Worm (Caenorhabditis elegans) whole organism, dauer: ENCODE results near the gene Y42H9AR.4.

Source experiments
- unc-62 ChIP-seq: sonication (generic microtip); optimal IDR thresholded peaks from 2 replicates; lab custom pipeline; 2017; ENCODE audit warnings: missing biosample characterization, missing genetic modification reagents, missing genetic modification characterization

Gene Y42H9AR.4

ce11 chrIV:8112187-8112586 lies at the start of gene Y42H9AR.4:
TSS of gene Y42H9AR.4 (minus strand) at chrIV:8112218.
- TF ChIP-seq unc-62 = no peak

DNA sequence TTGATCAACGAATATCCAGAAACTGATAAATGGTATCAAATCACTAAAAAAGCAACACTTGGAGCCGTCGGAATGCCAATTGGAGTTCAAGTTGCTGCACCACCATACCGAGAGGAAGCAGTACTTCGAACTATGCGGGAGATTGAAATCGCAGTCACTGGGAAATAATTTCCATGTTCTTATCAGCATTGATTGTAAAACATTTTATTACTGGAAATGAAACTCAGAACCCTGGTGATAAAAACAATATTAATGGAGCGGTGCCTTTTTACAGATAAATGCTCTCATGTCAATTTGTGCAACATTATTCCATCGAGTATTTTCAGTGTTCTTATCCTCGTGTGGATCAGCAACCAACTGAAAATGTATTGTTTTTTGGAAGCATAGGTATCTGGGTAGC lies 49.8 kb upstream of the Y42H9AR.4 start:
- TF ChIP-seq unc-62 = no peak

ce11 chrIV:8159995-8160394 lies 48.0 kb upstream of the Y42H9AR.4 start:
- no peak for TF ChIP-seq unc-62

DNA sequence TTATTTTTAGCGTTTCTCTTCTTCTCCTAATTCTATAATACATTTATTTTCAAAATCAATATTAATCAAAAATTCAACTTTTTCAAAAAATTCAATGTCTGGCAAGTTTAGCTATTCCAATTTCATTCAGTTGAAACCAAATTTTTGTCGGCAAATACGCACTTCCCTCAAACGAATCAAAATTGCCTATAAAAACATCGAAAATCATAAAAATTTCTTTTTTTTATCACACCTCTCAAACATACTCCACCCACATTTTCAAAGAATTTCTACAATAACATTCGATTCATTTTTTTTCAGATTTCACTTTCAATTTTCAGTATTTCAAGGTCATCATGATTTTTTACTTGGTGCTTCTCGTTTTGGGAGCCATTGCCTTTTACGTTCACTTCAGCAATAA lies 47.1 kb upstream of the Y42H9AR.4 start, which contains the start of gene faah-1:
faah-1 (plus strand) TSS at position 301 of the 400 bp plus-strand sequence.
- TF ChIP-seq unc-62 = no peak

DNA sequence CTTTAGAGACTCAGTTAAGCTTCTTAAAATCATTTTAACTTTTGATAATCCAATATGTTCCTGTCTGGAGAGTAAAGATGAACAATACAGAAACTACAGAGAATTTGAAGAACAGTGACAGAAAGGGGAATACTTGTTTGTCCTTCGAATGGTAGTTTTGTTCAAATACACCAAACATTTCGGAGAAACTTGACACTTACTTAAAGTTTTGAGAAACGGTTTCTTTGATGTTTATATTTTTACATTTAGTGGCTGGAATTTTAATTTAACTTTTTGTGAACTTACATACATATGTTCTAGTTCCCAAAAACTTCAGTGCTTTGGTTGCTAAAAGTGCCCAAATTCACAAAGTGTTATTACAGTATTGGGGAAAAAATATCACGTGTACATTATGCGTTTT lies 45.1 kb upstream of the Y42H9AR.4 start, which contains the start of gene B0218.5:
B0218.5 (minus strand) TSS at position 101 of the 400 bp plus-strand sequence.
- TF ChIP-seq unc-62 = no peak

ce11 chrIV:8154966-8155365 lies 42.9 kb upstream of the Y42H9AR.4 start:
- TF ChIP-seq unc-62 = no peak

ce11 chrIV:8153163-8153562 lies 41.1 kb upstream of the Y42H9AR.4 start:
- no peak for TF ChIP-seq unc-62

DNA sequence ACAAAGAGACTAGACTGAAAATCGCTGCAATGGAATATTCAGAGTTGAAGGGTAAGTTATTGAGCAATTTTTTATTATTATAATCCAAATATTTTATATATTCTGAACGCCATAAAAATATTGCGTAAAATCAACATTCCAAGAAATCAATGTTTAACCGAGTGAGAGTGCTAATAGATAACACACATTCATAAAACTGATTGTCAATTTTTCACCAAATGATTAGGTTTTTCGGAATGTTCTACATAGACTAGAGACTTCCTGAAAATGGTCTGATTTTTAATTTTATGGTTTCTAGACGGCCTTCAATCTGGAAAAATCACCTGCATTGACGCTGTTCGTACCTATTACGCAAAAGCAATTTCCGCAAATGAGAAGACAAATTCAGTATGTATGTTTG lies 40.7 kb upstream of the Y42H9AR.4 start:
- no peak for TF ChIP-seq unc-62

- no peak for TF ChIP-seq unc-62
Observed at ce11 chrIV:8152145-8152544, 40.1 kb upstream of the Y42H9AR.4 start, which contains the start of gene faah-2. TSS of gene faah-2 (plus strand) at chrIV:8152445.

DNA sequence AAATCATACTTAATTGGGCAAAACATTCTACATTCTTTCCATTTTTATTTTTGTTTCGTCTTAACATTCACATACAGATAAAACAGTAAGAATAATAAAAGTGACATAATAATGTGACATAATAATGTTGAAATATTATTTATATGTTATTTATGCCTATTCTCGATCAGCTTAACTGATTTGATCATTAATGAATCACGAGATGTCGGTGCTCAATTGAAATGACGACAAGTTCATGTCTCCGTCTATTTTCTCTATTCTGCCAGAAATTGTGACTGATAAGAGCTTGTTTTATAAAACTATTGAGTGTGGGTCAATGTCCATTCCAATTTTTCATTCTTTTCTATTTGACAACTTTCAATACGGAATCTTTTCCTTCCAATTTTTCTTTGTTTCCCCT lies 39.7 kb upstream of the Y42H9AR.4 start:
- TF ChIP-seq unc-62 = no peak

- no peak for TF ChIP-seq unc-62
Observed at ce11 chrIV:8148494-8148893, 36.5 kb upstream of the Y42H9AR.4 start, which contains the start of gene pmk-1. TSS of gene pmk-1 (plus strand) at chrIV:8148794.

ce11 chrIV:8146283-8146682 lies 34.3 kb upstream of the Y42H9AR.4 start:
- no peak for TF ChIP-seq unc-62

ce11 chrIV:8144341-8144740 lies 32.3 kb upstream of the Y42H9AR.4 start:
- no peak for TF ChIP-seq unc-62

- TF ChIP-seq unc-62 = no peak
Observed at ce11 chrIV:8142735-8143550, 30.9 kb upstream of the Y42H9AR.4 start, which contains the start of gene pmk-2. TSS of gene pmk-2 (plus strand) at chrIV:8143500.

- no peak for TF ChIP-seq unc-62
Observed at ce11 chrIV:8138984-8139383, 27.0 kb upstream of the Y42H9AR.4 start, which contains the start of gene pmk-3. TSS of gene pmk-3 (plus strand) at chrIV:8139219.

DNA sequence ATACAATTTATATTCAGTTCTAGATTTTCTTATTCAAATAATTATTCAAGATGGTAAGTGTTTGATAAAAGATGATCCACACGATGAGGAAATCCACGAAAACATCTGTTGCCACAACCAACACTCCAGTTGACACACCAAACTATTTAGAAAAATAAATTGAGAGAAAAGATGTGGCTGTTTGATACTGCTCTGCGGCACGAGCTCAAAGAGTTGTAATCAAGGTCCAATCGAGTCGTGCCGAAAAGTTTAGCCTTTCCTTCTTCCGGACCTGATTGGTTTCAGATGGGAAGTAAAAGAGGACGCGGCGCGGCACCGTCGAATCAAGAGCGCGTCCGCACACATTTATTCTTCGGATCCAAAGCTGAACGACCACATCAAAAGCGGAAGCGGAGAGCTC lies 24.5 kb upstream of the Y42H9AR.4 start:
- no peak for TF ChIP-seq unc-62

DNA sequence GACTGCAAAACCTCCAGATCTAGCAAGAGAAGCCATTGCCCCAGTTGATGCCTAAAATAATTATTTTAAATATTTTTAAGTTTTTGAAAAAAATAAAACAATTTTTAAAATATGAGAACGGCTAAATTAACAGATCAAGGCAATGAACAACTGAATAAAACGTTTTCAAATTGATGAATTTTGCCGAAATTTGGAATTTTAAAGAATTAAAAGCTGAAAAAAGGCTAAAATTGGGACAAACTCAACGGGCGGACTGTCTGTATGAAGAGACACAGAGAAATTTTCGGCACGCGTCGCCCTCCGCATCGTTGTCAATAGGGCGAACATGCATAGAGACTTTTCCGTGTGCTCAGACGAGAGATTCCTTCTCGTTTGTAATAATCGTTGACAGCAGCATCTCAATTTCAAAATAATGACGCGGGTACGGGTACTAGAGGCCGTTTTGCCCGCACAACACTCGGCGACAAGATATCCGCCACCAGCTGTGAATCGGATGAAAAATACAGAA lies 24.0 kb upstream of the Y42H9AR.4 start, which contains the start of the genes isp-1 and islo-1:
isp-1 (minus strand) TSS at position 51 of the 508 bp plus-strand sequence.
islo-1 (plus strand) TSS at position 385 of the 508 bp plus-strand sequence.
- no peak for TF ChIP-seq unc-62

DNA sequence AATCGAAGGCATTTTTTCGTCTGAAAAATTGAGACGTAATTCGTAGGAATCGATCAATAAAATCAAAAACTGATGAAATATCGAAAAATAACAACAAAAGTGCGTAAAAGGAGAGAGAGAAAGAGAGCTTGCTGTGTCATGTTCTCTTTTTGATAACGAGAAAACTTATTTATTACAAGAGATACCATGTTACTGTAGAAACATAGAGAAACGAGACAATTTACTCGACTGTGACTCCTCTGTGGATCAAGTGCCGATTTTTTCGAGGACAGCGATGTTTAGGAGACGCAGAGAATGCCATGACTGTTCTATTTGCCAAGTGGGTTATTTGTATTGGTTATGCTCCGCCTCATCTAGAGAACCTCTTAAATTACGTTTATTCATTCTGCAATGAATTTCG lies 21.5 kb upstream of the Y42H9AR.4 start, which contains the start of gene sph-1:
sph-1 (minus strand) TSS at position 23 of the 400 bp plus-strand sequence.
- no peak for TF ChIP-seq unc-62
